Comparison of ENCODE assay signal across 2 worm cellular contexts in genomic region chrV:10578938-10579337, ce11.
A peak's percentile ranks its signal among the peaks of the same experiment; 100 is the strongest.
TF ChIP-seq lines count a peak whose summit lies in the region.

Gene erh-1, minus strand, starts transcription at chrV:10579141.
Gene lpd-9, plus strand, starts transcription at chrV:10579305.

TF ChIP-seq in whole organism, L1 larva, 84 proteins besides CTCF, POLR2A, EP300 and RAD21 (continued from another document):
- TF ChIP-seq nhr-47 (tag; optimal IDR thresholded peaks at IDR 0.05; lab: Kevin White, UChicago) (peak; percentile 90), nhr-77 (tag; optimal IDR thresholded peaks at IDR 0.05; lab: Kevin White, UChicago) (peak; percentile 67), nhr-90 (tag; optimal IDR thresholded peaks at IDR 0.05; lab: Kevin White, UChicago; ENCODE audit: poor library complexity) (peak; percentile 85), nhr-20 (tag; optimal IDR thresholded peaks at IDR 0.05; lab: Kevin White, UChicago) (peak; percentile 82), fkh-4 (tag; optimal IDR thresholded peaks at IDR 0.05; lab: Kevin White, UChicago; ENCODE audit: borderline replicate concordance) (no peak), isw-1 (GFP tag; IDR thresholded peaks at IDR 0.05; lab: Robert Waterston, UW) (peak; percentile 72), snu-23 (GFP tag; optimal IDR thresholded peaks at IDR 0.05; lab: Kevin White, UChicago) (peak; percentile 80), ceh-90 (tag; optimal IDR thresholded peaks at IDR 0.05; lab: Kevin White, UChicago) (no peak), pax-3 (tag; optimal IDR thresholded peaks at IDR 0.05; lab: Kevin White, UChicago) (peak; percentile 19), lin-14 (GFP tag; optimal IDR thresholded peaks at IDR 0.05; lab: Kevin White, UChicago) (no peak), unc-30 (tag; optimal IDR thresholded peaks at IDR 0.05; lab: Kevin White, UChicago) (no peak), egl-27 (tag; optimal IDR thresholded peaks at IDR 0.05; lab: Kevin White, UChicago) (no peak), ama-1 (optimal IDR thresholded peaks at IDR 0.05; lab: Kevin White, UChicago) (no peak), nhr-19 (GFP tag; conservative IDR thresholded peaks at IDR 0.05; lab: Robert Waterston, UW) (peak; percentile 85), fkh-10 (GFP tag; optimal IDR thresholded peaks at IDR 0.05; lab: Kevin White, UChicago) (peak; percentile 17), lir-3 (tag; optimal IDR thresholded peaks at IDR 0.05; lab: Kevin White, UChicago; ENCODE audit: poor library complexity) (peak; percentile 6), pqm-1 (tag; optimal IDR thresholded peaks at IDR 0.05; lab: Kevin White, UChicago) (no peak), unc-130 (tag; optimal IDR thresholded peaks at IDR 0.05; lab: Kevin White, UChicago) (peak; percentile 22), snpc-4 (tag; optimal IDR thresholded peaks at IDR 0.05; lab: Kevin White, UChicago) (peak; percentile 77), sox-4 (tag; optimal IDR thresholded peaks at IDR 0.05; lab: Kevin White, UChicago) (peak; percentile 28), unc-86 (tag; optimal IDR thresholded peaks at IDR 0.05; lab: Kevin White, UChicago) (peak; percentile 80), efl-3 (GFP tag; optimal IDR thresholded peaks at IDR 0.05; lab: Kevin White, UChicago) (no peak), ceh-63 (GFP tag; optimal IDR thresholded peaks at IDR 0.05; lab: Kevin White, UChicago) (no peak), F16B12.6 (tag; optimal IDR thresholded peaks at IDR 0.05; lab: Kevin White, UChicago) (peak; percentile 49)

TF ChIP-seq in whole organism, young adult, 124 proteins besides CTCF, POLR2A, EP300 and RAD21 (continued from another document):
- peak; percentile 81 for TF ChIP-seq lin-40 (tag; optimal IDR thresholded peaks at IDR 0.05; lab: Kevin White, UChicago)
- TF ChIP-seq rcor-1 (GFP tag; IDR thresholded peaks at IDR 0.05; lab: Robert Waterston, UW), result peak; percentile 60
- TF ChIP-seq madf-10 (tag; optimal IDR thresholded peaks at IDR 0.05; lab: Kevin White, UChicago), result no peak
- no peak; the same call in 1 of the 2 replicates for TF ChIP-seq ceh-100 (GFP tag; IDR thresholded peaks at IDR 0.05; lab: Robert Waterston, UW)
- peak; percentile 48; the same call in 1 of the 2 replicates for TF ChIP-seq hmg-20 (GFP tag; IDR thresholded peaks at IDR 0.05; lab: Robert Waterston, UW)
- no peak for TF ChIP-seq B0261.1 (tag; optimal IDR thresholded peaks at IDR 0.05; lab: Kevin White, UChicago)
- peak; percentile 87 for TF ChIP-seq Y53G8AR.9 (GFP tag; conservative IDR thresholded peaks at IDR 0.05; lab: Robert Waterston, UW)
- no peak for TF ChIP-seq B0035.1 (tag; optimal IDR thresholded peaks at IDR 0.05; lab: Kevin White, UChicago)
- TF ChIP-seq F33H1.4 (GFP tag; IDR thresholded peaks at IDR 0.05; lab: Robert Waterston, UW), result peak; percentile 56
- peak; percentile 81 for TF ChIP-seq B0336.3 (GFP tag; IDR thresholded peaks at IDR 0.05; lab: Robert Waterston, UW)
TF ChIP-seq in whole organism, young adult: peak in this region for 42.
